Worm (Caenorhabditis elegans) whole organism, early embryonic: ENCODE data around the gene H14N18.4.

Source experiments
- B0310.2 ChIP-seq: sonication (generic microtip); optimal IDR thresholded peaks from 2 replicates; lab custom pipeline; 2016; ENCODE audit warnings: mild to moderate bottlenecking, missing genetic modification characterization, missing compliant biosample characterization
- F13C5.2 ChIP-seq: sonication (generic microtip); optimal IDR thresholded peaks from 2 replicates; lab custom pipeline; 2017; ENCODE audit warnings: mild to moderate bottlenecking, missing genetic modification characterization, inconsistent platforms, missing compliant biosample characterization
- aly-1 ChIP-seq: sonication (generic microtip); optimal IDR thresholded peaks from 2 replicates; lab custom pipeline; 2016; ENCODE audit warnings: missing genetic modification characterization, missing compliant biosample characterization
- ama-1 ChIP-seq: fragments of 150-350 bp; optimal IDR thresholded peaks from 2 replicates; lab custom pipeline; 2014
- ceh-13 ChIP-seq: fragments of 200-800 bp; sonication (Bioruptor generic); optimal IDR thresholded peaks from 2 replicates; lab custom pipeline; 2018; ENCODE audit warnings: mild to moderate bottlenecking, missing genetic modification characterization, missing compliant biosample characterization
- ceh-36 ChIP-seq: sonication (generic microtip); optimal IDR thresholded peaks from 2 replicates; lab custom pipeline; 2016; ENCODE audit warnings: missing genetic modification characterization, inconsistent platforms, missing compliant biosample characterization
- ets-7 ChIP-seq: sonication (generic microtip); optimal IDR thresholded peaks from 2 replicates; lab custom pipeline; 2016; ENCODE audit warnings: missing genotype, missing genetic modification characterization, missing compliant biosample characterization
- flt-1 ChIP-seq: fragments of 200-800 bp; sonication (Bioruptor generic); IDR thresholded peaks from 2 replicates; pipeline ENCODE4 v1.3.6; 2022; ENCODE audit warnings: missing genetic modification characterization, missing compliant biosample characterization
- hmbx-1 ChIP-seq: sonication (generic microtip); optimal IDR thresholded peaks from 2 replicates; lab custom pipeline; 2016; ENCODE audit warnings: mild to moderate bottlenecking, missing genetic modification characterization, missing compliant biosample characterization
- hmg-4 ChIP-seq: fragments of 200-800 bp; sonication (Bioruptor generic); optimal IDR thresholded peaks from 2 replicates; lab custom pipeline; 2018; ENCODE audit warnings: mild to moderate bottlenecking, missing genetic modification characterization, missing compliant biosample characterization
- hnd-1 ChIP-seq: sonication (generic microtip); optimal IDR thresholded peaks from 2 replicates; lab custom pipeline; 2016; ENCODE audit warnings: missing genetic modification characterization, missing compliant biosample characterization
- pes-1 ChIP-seq: fragments of 200-800 bp; sonication (Bioruptor generic); IDR thresholded peaks from 2 replicates; pipeline ENCODE4 v1.3.6; 2022; ENCODE audit warnings: missing genetic modification reagents, missing genetic modification characterization, missing compliant biosample characterization
- scrt-1 ChIP-seq: fragments of 200-800 bp; sonication (Bioruptor generic); IDR thresholded peaks from 2 replicates; pipeline ENCODE4 v1.3.6; 2022; ENCODE audit warnings: missing genetic modification characterization, missing compliant biosample characterization
- sea-1 ChIP-seq: fragments of 200-800 bp; sonication (Bioruptor generic); conservative IDR thresholded peaks from 2 replicates; pipeline ENCODE4 v1.3.6; 2022; ENCODE audit warnings: missing genetic modification characterization, missing compliant biosample characterization
- tbx-11 ChIP-seq: fragments of 200-800 bp; sonication (Bioruptor generic); IDR thresholded peaks from 2 replicates; pipeline ENCODE4 v1.3.6; 2022; ENCODE audit warnings: missing genetic modification characterization, missing compliant biosample characterization
- tbx-37 ChIP-seq: fragments of 200-800 bp; sonication (Bioruptor generic); conservative IDR thresholded peaks from 2 replicates; pipeline ENCODE4 v1.3.6; 2022; ENCODE audit warnings: missing genetic modification reagents, missing genetic modification characterization, missing compliant biosample characterization
- tra-4 ChIP-seq: sonication (generic microtip); optimal IDR thresholded peaks from 2 replicates; lab custom pipeline; 2017; ENCODE audit warnings: missing genetic modification characterization, missing compliant biosample characterization

Gene H14N18.4

ce11 chrV:8936184-8936589, 7.4 kb upstream of the H14N18.4 start, which contains the start of gene unc-23:
Gene unc-23, plus strand, starts transcription at chrV:8936359.
- TF ChIP-seq sea-1 (GFP tag; lab: Robert Waterston, UW) (no peak), tra-4 (no peak), F13C5.2 (tag; lab: Kevin White, UChicago) (no peak), pes-1 (no peak), aly-1 (tag; lab: Kevin White, UChicago) (no peak), tbx-11 (GFP tag; lab: Robert Waterston, UW) (no peak), ceh-13 (GFP tag; lab: Kevin White, UChicago) (no peak), flt-1 (GFP tag; lab: Robert Waterston, UW) (no peak), ceh-36 (tag; lab: Kevin White, UChicago) (no peak), ama-1 (lab: Kevin White, UChicago) (no peak), hmg-4 (GFP tag; lab: Kevin White, UChicago) (no peak), B0310.2 (tag; lab: Kevin White, UChicago) (no peak), hnd-1 (tag; lab: Kevin White, UChicago) (no peak), scrt-1 (GFP tag; lab: Robert Waterston, UW) (no peak), tbx-37 (no peak), hmbx-1 (no peak), ets-7 (tag; lab: Kevin White, UChicago) (no peak)

ce11 chrV:8935104-8935503, 6.3 kb upstream of the H14N18.4 start:
- TF ChIP-seq ceh-36 (tag; lab: Kevin White, UChicago), result no peak
- no peak for TF ChIP-seq hmbx-1

DNA sequence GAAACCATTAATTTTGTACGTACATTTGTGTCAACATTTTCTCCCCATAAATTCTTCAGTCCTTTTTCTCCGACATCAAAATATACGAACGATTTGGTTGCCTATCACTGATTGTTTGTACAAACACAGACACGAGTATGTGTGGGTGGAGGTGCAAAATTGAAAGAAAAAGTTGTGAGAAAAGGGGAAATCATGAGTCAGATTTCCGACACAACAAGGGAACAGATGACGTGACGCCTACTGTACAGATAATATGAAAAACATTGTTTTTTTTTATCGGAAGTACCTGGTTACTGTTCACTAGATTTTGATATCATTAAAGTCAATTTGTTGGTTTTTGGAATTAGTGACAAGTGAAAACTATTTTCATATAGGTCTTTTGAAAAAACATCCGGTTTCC, 5.5 kb upstream of the H14N18.4 start:
- TF ChIP-seq tbx-11 (GFP tag; lab: Robert Waterston, UW) (no peak), hmg-4 (GFP tag; lab: Kevin White, UChicago) (no peak), ama-1 (lab: Kevin White, UChicago) (no peak), scrt-1 (GFP tag; lab: Robert Waterston, UW) (no peak), aly-1 (tag; lab: Kevin White, UChicago) (no peak)

DNA sequence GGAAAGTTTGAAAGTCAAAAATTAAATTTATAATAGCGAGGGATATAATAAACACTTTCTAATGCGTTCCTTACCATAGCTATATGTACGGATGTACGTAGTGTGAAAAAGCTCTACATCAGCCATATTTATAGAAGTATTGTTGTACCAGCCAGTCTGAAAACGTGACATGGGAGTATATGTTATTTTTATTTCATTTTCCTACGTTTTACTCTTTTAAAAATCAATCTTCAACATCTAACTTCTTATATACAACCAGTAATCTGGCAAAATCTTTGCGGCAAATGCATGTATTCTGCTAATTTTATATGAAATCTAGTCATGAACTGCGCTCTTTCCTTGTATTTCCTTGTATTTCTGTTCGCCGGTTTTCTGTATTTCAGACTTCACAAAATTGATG, 3.5 kb upstream of the H14N18.4 start, which contains the start of gene H14N18.2:
Gene H14N18.2, plus strand, starts transcription at position 301 of the 400 bp plus-strand sequence.
- TF ChIP-seq aly-1 (tag; lab: Kevin White, UChicago) (no peak), hmg-4 (GFP tag; lab: Kevin White, UChicago) (no peak), hmbx-1 (no peak), scrt-1 (GFP tag; lab: Robert Waterston, UW) (no peak), tra-4 (no peak), ceh-36 (tag; lab: Kevin White, UChicago) (no peak)

DNA sequence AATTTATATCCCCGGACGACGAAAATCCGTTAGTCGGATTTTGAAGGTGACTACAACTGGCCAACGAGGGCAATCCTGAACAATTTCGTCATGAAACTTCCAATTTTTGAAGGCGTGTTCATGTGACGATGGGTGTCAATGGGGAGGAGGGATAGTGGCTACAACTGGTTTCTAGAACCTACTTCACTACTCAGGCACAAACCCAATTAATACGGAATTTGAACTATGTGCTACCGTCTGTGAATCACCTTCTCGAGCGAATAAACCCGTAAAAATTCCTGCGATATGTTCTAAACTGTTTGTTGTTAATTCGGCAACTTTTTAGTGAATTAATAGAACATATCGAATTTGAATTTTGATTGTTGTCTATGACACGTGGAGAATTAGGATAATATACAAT, 1.1 kb downstream of the H14N18.4 start:
- TF ChIP-seq flt-1 (GFP tag; lab: Robert Waterston, UW) (no peak), hmg-4 (GFP tag; lab: Kevin White, UChicago) (no peak), tra-4 (no peak), scrt-1 (GFP tag; lab: Robert Waterston, UW) (no peak)

DNA sequence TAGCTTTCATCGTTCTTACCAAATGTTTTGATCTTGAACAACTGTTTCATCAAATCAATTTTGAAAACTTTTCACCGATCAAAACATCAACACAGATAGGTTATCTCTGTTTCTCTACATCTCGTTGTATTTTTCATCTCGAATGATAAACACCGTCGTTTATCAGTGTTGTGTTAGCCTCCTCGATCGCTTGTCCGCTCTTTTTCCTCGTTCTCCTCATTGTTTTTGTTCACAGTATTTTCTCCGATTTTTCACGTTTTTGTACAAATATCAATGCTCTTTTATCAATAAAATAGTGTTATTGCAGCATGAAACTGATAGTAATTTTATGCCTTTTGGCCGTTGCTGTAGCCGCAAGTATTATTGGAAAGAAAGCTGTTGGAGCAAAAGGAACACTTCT, 6.0 kb downstream of the H14N18.4 start, which contains the start of gene ttr-47:
Gene ttr-47, plus strand, starts transcription at position 308 of the 400 bp plus-strand sequence.
- no peak for TF ChIP-seq flt-1 (GFP tag; lab: Robert Waterston, UW)
- no peak for TF ChIP-seq B0310.2 (tag; lab: Kevin White, UChicago)
- TF ChIP-seq ets-7 (tag; lab: Kevin White, UChicago), result no peak
- TF ChIP-seq tbx-37, result no peak

- no peak for TF ChIP-seq tbx-11 (GFP tag; lab: Robert Waterston, UW)
- no peak for TF ChIP-seq ceh-36 (tag; lab: Kevin White, UChicago)
- TF ChIP-seq pes-1, result no peak
Measured at ce11 chrV:8913940-8914339, 14.8 kb downstream of the H14N18.4 start, which contains the start of gene mod-1. Gene mod-1, minus strand, starts transcription at chrV:8914040.

DNA sequence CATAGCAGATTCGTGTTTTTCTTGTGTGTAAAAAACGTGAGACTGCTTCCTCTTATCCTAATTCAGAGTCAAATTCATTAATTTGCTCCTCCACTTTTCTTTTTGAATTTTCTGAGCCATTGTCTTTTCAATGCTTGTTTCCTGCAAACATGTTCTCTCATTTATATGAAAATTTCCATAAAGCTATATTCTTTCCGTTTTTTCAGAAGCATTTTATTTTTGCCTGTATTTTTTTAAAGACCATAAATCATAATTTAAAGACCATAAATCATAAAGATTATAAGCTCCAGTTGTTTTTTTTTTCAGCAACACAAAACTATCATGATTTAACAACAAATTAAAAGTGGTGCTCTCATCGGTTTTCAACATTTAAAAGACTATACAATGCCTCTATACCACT, 21.9 kb downstream of the H14N18.4 start, which contains the start of gene frpr-11:
Gene frpr-11, plus strand, starts transcription at position 301 of the 400 bp plus-strand sequence.
- TF ChIP-seq ama-1 (lab: Kevin White, UChicago) (no peak), tbx-37 (no peak), hnd-1 (tag; lab: Kevin White, UChicago) (no peak), F13C5.2 (tag; lab: Kevin White, UChicago) (no peak), B0310.2 (tag; lab: Kevin White, UChicago) (no peak), ets-7 (tag; lab: Kevin White, UChicago) (no peak), hmbx-1 (no peak), scrt-1 (GFP tag; lab: Robert Waterston, UW) (no peak), pes-1 (no peak), aly-1 (tag; lab: Kevin White, UChicago) (no peak), sea-1 (GFP tag; lab: Robert Waterston, UW) (no peak)

DNA sequence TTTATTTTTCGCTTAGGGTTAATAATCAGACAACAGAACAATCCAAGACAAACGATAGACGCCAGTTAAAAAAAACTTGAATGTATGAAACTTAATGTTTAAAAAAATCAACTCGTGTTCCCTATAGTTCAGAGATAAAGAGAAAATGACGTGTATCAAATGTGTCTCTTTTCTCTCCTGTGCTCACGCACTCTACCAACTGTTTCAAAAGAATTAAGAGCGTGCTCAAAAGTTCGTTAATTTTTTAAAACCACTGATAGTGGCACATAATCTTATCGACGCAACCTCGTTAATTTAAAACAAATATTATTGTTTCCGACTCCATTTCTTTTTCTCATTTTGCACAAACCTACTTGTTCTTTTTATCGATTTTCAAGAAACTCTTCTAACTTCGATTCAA, 23.1 kb downstream of the H14N18.4 start:
- TF ChIP-seq tra-4, result no peak
- no peak for TF ChIP-seq aly-1 (tag; lab: Kevin White, UChicago)
- no peak for TF ChIP-seq B0310.2 (tag; lab: Kevin White, UChicago)
- TF ChIP-seq F13C5.2 (tag; lab: Kevin White, UChicago), result no peak
- no peak for TF ChIP-seq ets-7 (tag; lab: Kevin White, UChicago)
- TF ChIP-seq ceh-36 (tag; lab: Kevin White, UChicago), result no peak
- no peak for TF ChIP-seq hmbx-1
- no peak for TF ChIP-seq hnd-1 (tag; lab: Kevin White, UChicago)
- no peak for TF ChIP-seq flt-1 (GFP tag; lab: Robert Waterston, UW)
- TF ChIP-seq hmg-4 (GFP tag; lab: Kevin White, UChicago), result no peak
